Fruit fly (Drosophila melanogaster): Measurements from ENCODE around the gene Ccdc39.

Gene Ccdc39

DNA sequence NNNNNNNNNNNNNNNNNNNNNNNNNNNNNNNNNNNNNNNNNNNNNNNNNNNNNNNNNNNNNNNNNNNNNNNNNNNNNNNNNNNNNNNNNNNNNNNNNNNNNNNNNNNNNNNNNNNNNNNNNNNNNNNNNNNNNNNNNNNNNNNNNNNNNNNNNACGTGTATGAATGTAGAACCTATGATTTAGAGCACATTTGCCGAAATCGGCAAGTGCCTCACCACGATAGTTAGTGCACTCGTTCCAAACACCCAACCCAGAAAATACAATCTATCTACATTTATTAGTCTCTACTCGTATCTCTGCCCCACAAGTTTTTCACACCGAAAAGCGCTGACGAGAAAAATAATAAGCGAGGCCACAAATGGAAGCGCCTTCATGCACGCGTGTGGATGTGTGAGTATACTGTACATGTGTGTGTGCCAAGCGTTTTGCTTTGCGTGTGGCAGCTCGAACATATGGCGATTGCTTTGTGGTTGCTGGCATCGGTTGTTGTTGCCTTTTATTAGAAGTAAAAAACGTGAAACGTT is 19.7 kb upstream of the Ccdc39 start (continued):
- no peak for TF ChIP-seq inv (GFP tag; IDR thresholded peaks at IDR 0.05; ENCODE audit: partially characterized antibody)
- TF ChIP-seq NC2β (GFP tag; optimal IDR thresholded peaks at IDR 0.05), result no peak
- no peak for TF ChIP-seq CHES-1-like (GFP tag; optimal IDR thresholded peaks at IDR 0.05)
- TF ChIP-seq ERR (GFP tag; optimal IDR thresholded peaks at IDR 0.05), result no peak
- TF ChIP-seq Dll (GFP tag; IDR thresholded peaks at IDR 0.05; ENCODE audit: partially characterized antibody), result peak; percentile 57; the same call in 2 of the 4 replicates
- TF ChIP-seq ara (GFP tag; IDR thresholded peaks at IDR 0.05), result no peak
- TF ChIP-seq CG4360 (GFP tag; IDR thresholded peaks at IDR 0.05), result peak; percentile 89
- no peak for TF ChIP-seq Mes4 (GFP tag; optimal IDR thresholded peaks at IDR 0.05)
- no peak for TF ChIP-seq CG14050 (GFP tag; IDR thresholded peaks at IDR 0.05)
- 0 out of 2 replicates have a peak, but pooled peaks have one; percentile 24 for TF ChIP-seq CG32532 (GFP tag; IDR thresholded peaks at IDR 0.05)
- no peak for TF ChIP-seq CG7372 (GFP tag; IDR thresholded peaks at IDR 0.05)
- no peak for TF ChIP-seq psq (GFP tag; optimal IDR thresholded peaks at IDR 0.05)
- TF ChIP-seq Atf6 (GFP tag; IDR thresholded peaks at IDR 0.05), result no peak
- TF ChIP-seq Max (GFP tag; optimal IDR thresholded peaks at IDR 0.05), result peak; percentile 38
- TF ChIP-seq Sox100B (GFP tag; optimal IDR thresholded peaks at IDR 0.05), result no peak
- TF ChIP-seq bbx (GFP tag; IDR thresholded peaks at IDR 0.05; ENCODE audit: partially characterized antibody), result no peak
- TF ChIP-seq CG10431 (GFP tag; optimal IDR thresholded peaks at IDR 0.05), result no peak
- TF ChIP-seq TFAM (GFP tag; optimal IDR thresholded peaks at IDR 0.05), result no peak
- TF ChIP-seq CG9727 (GFP tag; optimal IDR thresholded peaks at IDR 0.05), result peak; percentile 8
- TF ChIP-seq MBD-R2 (GFP tag; IDR thresholded peaks at IDR 0.05), result no peak
- no peak for TF ChIP-seq jigr1 (GFP tag; IDR thresholded peaks at IDR 0.05)
- peak; percentile 66; the same call in 1 of the 2 replicates for TF ChIP-seq CG13287 (GFP tag; IDR thresholded peaks at IDR 0.05; ENCODE audit: partially characterized antibody)
- no peak for TF ChIP-seq CG12071 (GFP tag; optimal IDR thresholded peaks at IDR 0.05)
- peak; percentile 52 for TF ChIP-seq unc-4 (GFP tag; IDR thresholded peaks at IDR 0.05; ENCODE audit: partially characterized antibody)
- TF ChIP-seq CG30431 (GFP tag; optimal IDR thresholded peaks at IDR 0.05), result no peak
- TF ChIP-seq usp (GFP tag; optimal IDR thresholded peaks at IDR 0.05), result no peak
- TF ChIP-seq HLH3B (GFP tag; IDR thresholded peaks at IDR 0.05), result no peak
- TF ChIP-seq B-H2 (GFP tag; optimal IDR thresholded peaks at IDR 0.05), result peak; percentile 25
- peak; percentile 9 for TF ChIP-seq Sry-β (GFP tag; optimal IDR thresholded peaks at IDR 0.05)
- no peak for TF ChIP-seq CG13894 (tag; optimal IDR thresholded peaks at IDR 0.05)
- peak; percentile 26 for TF ChIP-seq lab (GFP tag; optimal IDR thresholded peaks at IDR 0.05)
- TF ChIP-seq CoRest (tag; optimal IDR thresholded peaks at IDR 0.05), result peak; percentile 36
- no peak for TF ChIP-seq CG1529 (GFP tag; optimal IDR thresholded peaks at IDR 0.05)
- peak; percentile 21 for TF ChIP-seq unpg (GFP tag; optimal IDR thresholded peaks at IDR 0.05)
- TF ChIP-seq Optix (GFP tag; IDR thresholded peaks at IDR 0.05), result no peak
- peak; percentile 68 for TF ChIP-seq sens (GFP tag)
- no peak for TF ChIP-seq slou (GFP tag; optimal IDR thresholded peaks at IDR 0.05)
- TF ChIP-seq CG9215 (GFP tag; IDR thresholded peaks at IDR 0.05), result no peak
- no peak for TF ChIP-seq pho (GFP tag; optimal IDR thresholded peaks at IDR 0.05)
- TF ChIP-seq sob (GFP tag; IDR thresholded peaks at IDR 0.05), result 0 out of 2 replicates have a peak, but pooled peaks have one; percentile 9
- no peak for TF ChIP-seq CG13624 (GFP tag; optimal IDR thresholded peaks at IDR 0.05)
- no peak for TF ChIP-seq cad (GFP tag; optimal IDR thresholded peaks at IDR 0.05)
- TF ChIP-seq exex (tag; optimal IDR thresholded peaks at IDR 0.05), result no peak
- TF ChIP-seq CG16779 (GFP tag; IDR thresholded peaks at IDR 0.05), result no peak
- TF ChIP-seq fu2 (GFP tag; optimal IDR thresholded peaks at IDR 0.05), result no peak
- no peak for TF ChIP-seq tx (GFP tag; optimal IDR thresholded peaks at IDR 0.05)
- TF ChIP-seq CG14441 (GFP tag; IDR thresholded peaks at IDR 0.05), result peak; percentile 53
- TF ChIP-seq Ssrp (tag; optimal IDR thresholded peaks at IDR 0.05), result peak; percentile 9
- TF ChIP-seq lmd (GFP tag; IDR thresholded peaks at IDR 0.05), result peak; percentile 41
- no peak for TF ChIP-seq CG15073 (GFP tag; optimal IDR thresholded peaks at IDR 0.05)
- peak; percentile 93 for TF ChIP-seq sug (tag; optimal IDR thresholded peaks at IDR 0.05)
- TF ChIP-seq CG14965 (GFP tag; optimal IDR thresholded peaks at IDR 0.05; ENCODE audit: borderline replicate concordance), result no peak
